Fruit fly (Drosophila melanogaster) S2 (cell line): ENCODE measurements around the gene CG8675.
A peak's percentile ranks its signal among the peaks of the same experiment; 100 is the strongest.

ENCODE experiments used
- CG8478 ChIP-seq: fragments of >200 bp; optimal IDR thresholded peaks from 2 replicates; lab custom pipeline; 2018
- CTCF ChIP-seq, 2 experiments: fragments of >200 bp; optimal IDR thresholded peaks; 2 replicates each; lab custom pipeline; 2018

- TF ChIP-seq CTCF (optimal IDR thresholded peaks at IDR 0.05; lab: Kevin White, UChicago) (peak; percentile 26 to 27), CG8478 (lab: Kevin White, UChicago) (no peak)
Measured at dm6 chrX:17290960-17291432, 41.7 kb upstream of the CG8675 start.
